Worm (Caenorhabditis elegans) whole organism, L4/young adult: ENCODE results near the gene F45D3.4.

Experiments used
- W03F9.2 ChIP-seq: fragments of 150-350 bp; optimal IDR thresholded peaks from 2 replicates; lab custom pipeline; 2014; ENCODE audit warnings: missing biosample characterization, missing genetic modification characterization
- dao-5 ChIP-seq: sonication (generic microtip); optimal IDR thresholded peaks from 2 replicates; lab custom pipeline; 2016; ENCODE audit warnings: missing genotype, missing genetic modification characterization, moderate library complexity, missing compliant biosample characterization
- him-1 ChIP-seq: sonication (generic microtip); optimal IDR thresholded peaks from 2 replicates; lab custom pipeline; 2016; ENCODE audit warnings: missing genotype, missing genetic modification reagents, missing genetic modification characterization, missing compliant biosample characterization

ce11 chrV:12526124-12526523 lies 26.9 kb downstream of the F45D3.4 start:
- no peak for TF ChIP-seq W03F9.2 (tag; lab: Kevin White, UChicago)
- TF ChIP-seq him-1 (tag; lab: Kevin White, UChicago): no peak
- TF ChIP-seq dao-5 (tag; lab: Kevin White, UChicago): no peak
